Fruit fly (Drosophila melanogaster) whole organism, embryonic: Measurements from ENCODE around the gene RpL8.

Source experiments
- Ada2b ChIP-seq: fragments of 200-800 bp; sonication (Bioruptor generic); IDR thresholded peaks from 2 replicates; pipeline ENCODE4 v1.3.6; 2022; ENCODE audit warnings: missing biosample characterization, missing genetic modification characterization
- Adf1 ChIP-seq: fragments of 200-800 bp; sonication (Bioruptor generic); IDR thresholded peaks from 2 replicates; pipeline ENCODE4 v1.3.6; 2022; ENCODE audit warnings: missing biosample characterization, missing genetic modification characterization
- Asciz ChIP-seq: fragments of 200-800 bp; sonication (Bioruptor generic); optimal IDR thresholded peaks from 2 replicates; lab custom pipeline; 2017; ENCODE audit warnings: missing biosample characterization, mild to moderate bottlenecking, missing genetic modification characterization, missing genetic modification reagents
- CG13287 ChIP-seq: fragments of 200-800 bp; sonication (Bioruptor generic); IDR thresholded peaks from 2 replicates; pipeline ENCODE4 v1.3.6; 2022; ENCODE audit warnings: missing biosample characterization, missing genetic modification characterization; ENCODE audit not compliant: partially characterized antibody
- CG14441 ChIP-seq: fragments of 200-800 bp; sonication (Bioruptor generic); IDR thresholded peaks from 2 replicates; pipeline ENCODE4 v1.3.6; 2022; ENCODE audit warnings: missing biosample characterization, missing genetic modification characterization
- CG16813 ChIP-seq: fragments of 200-800 bp; sonication (Bioruptor generic); IDR thresholded peaks from 3 replicates; pipeline ENCODE4 v1.3.6; 2022; ENCODE audit warnings: missing biosample characterization, missing genetic modification characterization; ENCODE audit not compliant: partially characterized antibody
- CG1792 ChIP-seq: fragments of 200-800 bp; sonication (Bioruptor generic); optimal IDR thresholded peaks from 2 replicates; lab custom pipeline; 2016; ENCODE audit warnings: missing biosample characterization, missing genetic modification characterization
- CG2116 ChIP-seq: fragments of 200-800 bp; sonication (Bioruptor generic); optimal IDR thresholded peaks from 3 replicates; lab custom pipeline; 2018; ENCODE audit warnings: missing biosample characterization, mild to moderate bottlenecking, missing genetic modification characterization
- CG2120 ChIP-seq: fragments of 200-800 bp; sonication (Bioruptor generic); optimal IDR thresholded peaks from 3 replicates; lab custom pipeline; 2016; ENCODE audit warnings: missing biosample characterization, missing genetic modification characterization
- CG2889 ChIP-seq: fragments of 200-800 bp; sonication (Bioruptor generic); IDR thresholded peaks from 3 replicates; pipeline ENCODE4 v1.3.6; 2022; ENCODE audit warnings: missing biosample characterization, missing genetic modification characterization
- CG30020 ChIP-seq: fragments of 200-800 bp; optimal IDR thresholded peaks from 2 replicates; lab custom pipeline; 2019; ENCODE audit warnings: missing biosample characterization, mild to moderate bottlenecking, missing genetic modification characterization, moderate library complexity
- CG3995 ChIP-seq: fragments of 200-800 bp; sonication (Bioruptor generic); optimal IDR thresholded peaks from 3 replicates; lab custom pipeline; 2016; ENCODE audit warnings: missing biosample characterization, missing genetic modification characterization
- CG6654 ChIP-seq: fragments of 200-800 bp; sonication (Bioruptor generic); optimal IDR thresholded peaks from 2 replicates; lab custom pipeline; 2017; ENCODE audit warnings: missing biosample characterization, mild to moderate bottlenecking, missing genetic modification characterization
- CG6683 ChIP-seq: fragments of 200-800 bp; sonication (Bioruptor generic); optimal IDR thresholded peaks from 2 replicates; lab custom pipeline; 2017; ENCODE audit warnings: missing biosample characterization, mild to moderate bottlenecking, missing genetic modification characterization, missing genetic modification reagents
- CG7271 ChIP-seq: fragments of 200-800 bp; sonication (Bioruptor generic); optimal IDR thresholded peaks from 2 replicates; lab custom pipeline; 2018; ENCODE audit warnings: missing biosample characterization, mild to moderate bottlenecking, missing genetic modification characterization, moderate library complexity
- CG9817 ChIP-seq: fragments of 200-800 bp; sonication (Bioruptor generic); optimal IDR thresholded peaks from 2 replicates; lab custom pipeline; 2018; ENCODE audit warnings: missing biosample characterization, mild to moderate bottlenecking, missing genetic modification characterization, moderate library complexity
- CTCF ChIP-seq: fragments of 200-800 bp; sonication (Bioruptor generic); optimal IDR thresholded peaks from 2 replicates; lab custom pipeline; 2017; ENCODE audit warnings: missing biosample characterization, mild to moderate bottlenecking, missing genetic modification characterization, moderate library complexity
- D19B ChIP-seq: fragments of 200-800 bp; sonication (Bioruptor generic); optimal IDR thresholded peaks from 2 replicates; lab custom pipeline; 2017; ENCODE audit warnings: missing biosample characterization, mild to moderate bottlenecking, missing genetic modification characterization
- Doc3 ChIP-seq: fragments of 200-800 bp; sonication (Bioruptor generic); IDR thresholded peaks from 3 replicates; pipeline ENCODE4 v1.3.6; 2022; ENCODE audit warnings: missing biosample characterization, missing genetic modification characterization; ENCODE audit not compliant: partially characterized antibody
- Dref ChIP-seq: fragments of 200-800 bp; sonication (Bioruptor generic); IDR thresholded peaks from 2 replicates; pipeline ENCODE4 v1.3.6; 2022; ENCODE audit warnings: missing biosample characterization, missing genetic modification characterization
- E2f1 ChIP-seq: fragments of 200-800 bp; sonication (Bioruptor generic); IDR thresholded peaks from 2 replicates; pipeline ENCODE4 v1.3.6; 2022; ENCODE audit warnings: missing biosample characterization, missing genetic modification characterization
- GATAe ChIP-seq: fragments of 200-800 bp; sonication (Bioruptor generic); conservative IDR thresholded peaks from 2 replicates; pipeline ENCODE4 v1.3.6; 2022; ENCODE audit warnings: missing biosample characterization, missing genetic modification characterization
- HLH4C ChIP-seq: fragments of 200-800 bp; sonication (Bioruptor generic); IDR thresholded peaks from 3 replicates; pipeline ENCODE4 v1.3.6; 2022; ENCODE audit warnings: missing biosample characterization, missing genetic modification characterization; ENCODE audit not compliant: partially characterized antibody
- Hr3 ChIP-seq: fragments of 200-800 bp; sonication (Bioruptor generic); optimal IDR thresholded peaks from 3 replicates; lab custom pipeline; 2016; ENCODE audit warnings: missing biosample characterization, missing genetic modification characterization
- Lim3 ChIP-seq: fragments of 200-800 bp; sonication (Bioruptor generic); IDR thresholded peaks from 2 replicates; pipeline ENCODE4 v1.3.6; 2022; ENCODE audit warnings: missing biosample characterization, missing genetic modification characterization
- Lpt ChIP-seq: fragments of >200 bp; optimal IDR thresholded peaks from 2 replicates; lab custom pipeline; 2018; ENCODE audit warnings: missing biosample characterization, missing genetic modification characterization
- MESR4 ChIP-seq: fragments of 200-800 bp; sonication (Bioruptor generic); optimal IDR thresholded peaks from 2 replicates; lab custom pipeline; 2018; ENCODE audit warnings: missing biosample characterization, mild to moderate bottlenecking, missing genetic modification characterization, moderate library complexity
- Opbp ChIP-seq: fragments of 200-800 bp; sonication (Bioruptor generic); IDR thresholded peaks from 3 replicates; pipeline ENCODE4 v1.3.6; 2022; ENCODE audit warnings: missing biosample characterization, missing genetic modification characterization; ENCODE audit not compliant: partially characterized antibody
- PHDP ChIP-seq: fragments of 200-800 bp; sonication (Bioruptor generic); optimal IDR thresholded peaks from 3 replicates; lab custom pipeline; 2018; ENCODE audit warnings: missing biosample characterization, mild to moderate bottlenecking, missing genetic modification characterization, moderate library complexity
- Pdp1 ChIP-seq, 2 experiments: fragments of 200-800 bp; sonication (Bioruptor generic); optimal IDR thresholded peaks; 3 replicates each; lab custom pipeline; 2016; ENCODE audit warnings: missing biosample characterization in 2 of 2, missing genetic modification characterization in 2 of 2, mild to moderate bottlenecking in 1 of 2, moderate library complexity in 1 of 2
- Scr ChIP-seq: fragments of 200-800 bp; sonication (Bioruptor generic); IDR thresholded peaks from 2 replicates; pipeline ENCODE4 v1.3.6; 2022; ENCODE audit warnings: missing biosample characterization, missing genetic modification characterization; ENCODE audit not compliant: partially characterized antibody
- Sin3A ChIP-seq: fragments of >200 bp; optimal IDR thresholded peaks from 2 replicates; lab custom pipeline; 2018
- Sry-β ChIP-seq: fragments of 200-800 bp; sonication (Bioruptor generic); optimal IDR thresholded peaks from 2 replicates; lab custom pipeline; 2018; ENCODE audit warnings: missing biosample characterization, mild to moderate bottlenecking, missing genetic modification characterization, moderate library complexity
- Sry-δ ChIP-seq: fragments of 200-800 bp; sonication (Bioruptor generic); optimal IDR thresholded peaks from 2 replicates; lab custom pipeline; 2016; ENCODE audit warnings: missing biosample characterization, missing genetic modification characterization
- Stat92E ChIP-seq, 3 experiments: fragments of >200 bp in 2 of 3; fragments of 200-800 bp in 1 of 3; sonication (Bioruptor generic) in 1 of 3; optimal IDR thresholded peaks; 2 replicates each; lab custom pipeline; 2017 to 2019; ENCODE audit warnings: missing biosample characterization in 3 of 3, missing genetic modification characterization in 3 of 3, mild to moderate bottlenecking in 1 of 3, moderate library complexity in 1 of 3
- ap ChIP-seq: fragments of 200-800 bp; sonication (Bioruptor generic); IDR thresholded peaks from 2 replicates; pipeline ENCODE4 v1.3.6; 2022; ENCODE audit warnings: missing biosample characterization, missing genetic modification characterization
- ato ChIP-seq: fragments of 200-800 bp; sonication (Bioruptor generic); IDR thresholded peaks from 2 replicates; pipeline ENCODE4 v1.3.6; 2022; ENCODE audit warnings: missing biosample characterization, missing genetic modification characterization; ENCODE audit not compliant: partially characterized antibody
- bbx ChIP-seq: fragments of 200-800 bp; sonication (Bioruptor generic); IDR thresholded peaks from 2 replicates; pipeline ENCODE4 v1.3.6; 2022; ENCODE audit warnings: missing biosample characterization, missing genetic modification characterization; ENCODE audit not compliant: partially characterized antibody
- cad ChIP-seq: fragments of >200 bp; optimal IDR thresholded peaks from 2 replicates; lab custom pipeline; 2017; ENCODE audit warnings: missing biosample characterization, missing genetic modification characterization
- cg ChIP-seq: fragments of 200-800 bp; sonication (Bioruptor generic); optimal IDR thresholded peaks from 3 replicates; lab custom pipeline; 2019; ENCODE audit warnings: missing biosample characterization, mild to moderate bottlenecking, missing genetic modification characterization, moderate library complexity
- fd96Cb ChIP-seq: fragments of 200-800 bp; sonication (Bioruptor generic); optimal IDR thresholded peaks from 2 replicates; lab custom pipeline; 2018; ENCODE audit warnings: missing biosample characterization, mild to moderate bottlenecking, missing genetic modification characterization, moderate library complexity
- ind ChIP-seq: fragments of 200-800 bp; sonication (Bioruptor generic); optimal IDR thresholded peaks from 3 replicates; lab custom pipeline; 2016; ENCODE audit warnings: missing biosample characterization, missing genetic modification characterization
- insv ChIP-seq, 2 experiments: fragments of 200-800 bp; sonication (Bioruptor generic); optimal IDR thresholded peaks; 3 replicates each; lab custom pipeline; 2016 to 2018; ENCODE audit warnings: missing biosample characterization in 2 of 2, missing genetic modification characterization in 2 of 2
- phol ChIP-seq: fragments of 200-800 bp; sonication (Bioruptor generic); optimal IDR thresholded peaks from 3 replicates; lab custom pipeline; 2018; ENCODE audit warnings: missing biosample characterization, mild to moderate bottlenecking, missing genetic modification characterization, moderate library complexity
- pzg ChIP-seq: fragments of 200-800 bp; sonication (Bioruptor generic); optimal IDR thresholded peaks from 3 replicates; lab custom pipeline; 2018; ENCODE audit warnings: missing biosample characterization, mild to moderate bottlenecking, missing genetic modification characterization, moderate library complexity
- ranshi ChIP-seq: fragments of 200-800 bp; sonication (Bioruptor generic); IDR thresholded peaks from 2 replicates; pipeline ENCODE4 v1.3.6; 2022; ENCODE audit warnings: missing biosample characterization, missing genetic modification characterization
- sd ChIP-seq: fragments of 200-800 bp; sonication (Bioruptor generic); optimal IDR thresholded peaks from 3 replicates; lab custom pipeline; 2018; ENCODE audit warnings: missing biosample characterization, mild to moderate bottlenecking, missing genetic modification characterization, moderate library complexity
- stwl ChIP-seq: fragments of 200-800 bp; sonication (Bioruptor generic); optimal IDR thresholded peaks from 3 replicates; lab custom pipeline; 2018; ENCODE audit warnings: missing biosample characterization, mild to moderate bottlenecking, missing genetic modification characterization, moderate library complexity
- vnd ChIP-seq: fragments of 200-800 bp; sonication (Bioruptor generic); IDR thresholded peaks from 3 replicates; pipeline ENCODE4 v1.3.6; 2022; ENCODE audit warnings: missing biosample characterization, missing genetic modification characterization; ENCODE audit not compliant: partially characterized antibody
- vvl ChIP-seq: fragments of 200-800 bp; sonication (Bioruptor generic); IDR thresholded peaks from 2 replicates; pipeline ENCODE4 v1.3.6; 2022; ENCODE audit warnings: missing biosample characterization, missing genetic modification characterization

Gene RpL8

DNA sequence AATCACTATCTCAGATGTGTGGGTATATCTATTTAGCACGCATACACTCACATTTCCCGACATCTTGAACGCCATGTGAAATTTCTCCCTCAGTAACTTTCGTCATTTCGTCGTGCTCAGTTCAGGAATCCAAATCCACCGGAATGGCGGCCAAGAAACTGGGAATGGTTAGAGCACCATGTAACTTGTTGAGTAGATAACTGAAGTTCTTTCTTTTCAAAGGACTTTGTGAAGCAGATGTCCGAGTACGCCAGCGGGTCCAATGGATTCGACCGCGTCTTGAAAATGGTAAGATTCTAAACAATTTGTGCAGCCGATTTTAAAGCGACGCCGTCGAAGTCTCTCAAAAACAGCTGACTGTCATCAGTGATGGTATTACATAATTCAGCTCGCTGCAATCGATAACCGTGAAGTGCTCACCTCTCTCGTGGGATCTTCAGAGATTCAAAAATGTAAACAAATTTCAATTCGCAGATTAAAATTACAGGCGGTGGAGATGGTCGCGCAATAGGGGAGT is 12.0 kb downstream of the RpL8 start, which contains the start of the genes CG16985 and CG12182 (continued):
- TF ChIP-seq CG1792 (no peak), ato (GFP tag; lab: Robert Waterston, UW) (peak; percentile 69), HLH4C (GFP tag; lab: Robert Waterston, UW) (peak; percentile 49; the same call in 1 of the 3 replicates), CG16813 (GFP tag; lab: Robert Waterston, UW) (peak; percentile 34; the same call in 1 of the 3 replicates), CG9817 (tag; lab: Kevin White, UChicago) (no peak), fd96Cb (no peak), PHDP (tag; lab: Kevin White, UChicago) (no peak), Scr (GFP tag; lab: Robert Waterston, UW) (peak; percentile 46; the same call in 1 of the 2 replicates), MESR4 (peak; percentile 46), Lim3 (GFP tag; lab: Robert Waterston, UW) (no peak), insv (GFP tag; optimal IDR thresholded peaks at IDR 0.05; lab: Kevin White, UChicago) (no peak), Sry-δ (GFP tag; lab: Kevin White, UChicago) (peak; percentile 84), ind (GFP tag; lab: Kevin White, UChicago) (no peak), CG2120 (peak; percentile 27), stwl (tag; lab: Kevin White, UChicago) (peak; percentile 10), CG3995 (no peak), CTCF (GFP tag; lab: Kevin White, UChicago) (peak; percentile 18), Hr3 (no peak), Opbp (GFP tag; lab: Robert Waterston, UW) (peak; percentile 69; the same call in 2 of the 3 replicates), CG7271 (no peak), Lpt (GFP tag; lab: Kevin White, UChicago) (no peak), Ada2b (GFP tag; lab: Robert Waterston, UW) (no peak), bbx (GFP tag; lab: Robert Waterston, UW) (peak; percentile 59), CG14441 (GFP tag; lab: Robert Waterston, UW) (no peak), Dref (GFP tag; lab: Robert Waterston, UW) (peak; percentile 74), Doc3 (GFP tag; lab: Robert Waterston, UW) (peak; percentile 40; the same call in 1 of the 3 replicates), ranshi (no peak), Sry-β (GFP tag; lab: Kevin White, UChicago) (no peak), Sin3A (lab: Kevin White, UChicago) (peak; percentile 21), vnd (0 out of 3 replicates have a peak, but pooled peaks have one; percentile 20), GATAe (GFP tag; lab: Robert Waterston, UW) (no peak), cg (peak; percentile 57), CG2116 (GFP tag; lab: Kevin White, UChicago) (peak; percentile 62), Pdp1 (GFP tag; optimal IDR thresholded peaks at IDR 0.05; lab: Kevin White, UChicago) (peak in 1 of 2 experiments; percentile 99), E2f1 (no peak), CG2889 (GFP tag; lab: Robert Waterston, UW) (no peak), Asciz (no peak), ap (no peak), D19B (no peak), Stat92E (GFP tag; optimal IDR thresholded peaks at IDR 0.05; lab: Kevin White, UChicago) (peak in 1 of 3 experiments; percentile 21), sd (tag; lab: Kevin White, UChicago) (no peak), Adf1 (GFP tag; lab: Robert Waterston, UW) (no peak), phol (peak; percentile 68), cad (GFP tag; lab: Kevin White, UChicago) (no peak), vvl (GFP tag; lab: Robert Waterston, UW) (peak; percentile 46), CG13287 (GFP tag; lab: Robert Waterston, UW) (peak; percentile 46; the same call in 1 of the 2 replicates), CG6654 (GFP tag; lab: Kevin White, UChicago) (no peak), CG6683 (GFP tag; lab: Kevin White, UChicago) (no peak), pzg (peak; percentile 41), CG30020 (tag; lab: Kevin White, UChicago) (no peak)
